Worm (Caenorhabditis elegans) whole organism, L3 larva: ENCODE data around the gene ogt-1.

Experiments
- aly-2 ChIP-seq: fragments of 150-350 bp; optimal IDR thresholded peaks from 2 replicates; lab custom pipeline; 2014; ENCODE audit warnings: missing biosample characterization, missing genetic modification characterization
- ama-1 ChIP-seq: fragments of 150-350 bp; optimal IDR thresholded peaks from 2 replicates; lab custom pipeline; 2018
- ceh-82 ChIP-seq: fragments of 150-350 bp; optimal IDR thresholded peaks from 2 replicates; lab custom pipeline; 2014; ENCODE audit warnings: missing biosample characterization, missing genetic modification characterization
- egl-27 ChIP-seq: sonication (generic microtip); optimal IDR thresholded peaks from 4 replicates; lab custom pipeline; 2017; ENCODE audit warnings: missing biosample characterization, missing genetic modification reagents, missing genetic modification characterization
- elt-1 ChIP-seq: fragments of 150-350 bp; optimal IDR thresholded peaks from 2 replicates; lab custom pipeline; 2014; ENCODE audit warnings: missing biosample characterization, missing genetic modification characterization
- elt-3 ChIP-seq, 3 experiments: fragments of 150-350 bp in 1 of 3; sonication (generic microtip) in 2 of 3; optimal IDR thresholded peaks; 2 replicates in 2 of 3; 4 replicates in 1 of 3; lab custom pipeline; 2014 to 2017; ENCODE audit warnings: missing biosample characterization in 3 of 3, missing genetic modification characterization in 3 of 3
- fos-1 ChIP-seq: fragments of 150-350 bp; optimal IDR thresholded peaks from 2 replicates; lab custom pipeline; 2014; ENCODE audit warnings: missing biosample characterization, missing genetic modification characterization
- lin-15B ChIP-seq: fragments of 150-350 bp; optimal IDR thresholded peaks from 2 replicates; lab custom pipeline; 2014; ENCODE audit warnings: missing biosample characterization, missing genetic modification characterization
- lin-39 ChIP-seq: fragments of 150-350 bp; optimal IDR thresholded peaks from 2 replicates; lab custom pipeline; 2018; ENCODE audit warnings: missing biosample characterization, missing genetic modification reagents, missing genetic modification characterization
- nfya-1 ChIP-seq: sonication (generic microtip); optimal IDR thresholded peaks from 2 replicates; lab custom pipeline; 2017; ENCODE audit warnings: missing genetic modification characterization, mild to moderate bottlenecking, missing compliant biosample characterization, antibody characterized with exemption, moderate library complexity; ENCODE audit not compliant: insufficient read depth
- nhr-11 ChIP-seq: fragments of 150-350 bp; optimal IDR thresholded peaks from 2 replicates; lab custom pipeline; 2014; ENCODE audit warnings: missing biosample characterization, missing genetic modification characterization
- nhr-237 ChIP-seq: fragments of 150-350 bp; optimal IDR thresholded peaks from 2 replicates; lab custom pipeline; 2014; ENCODE audit warnings: missing biosample characterization, missing genetic modification characterization
- tbx-2 ChIP-seq: sonication (generic microtip); optimal IDR thresholded peaks from 2 replicates; lab custom pipeline; 2016; ENCODE audit warnings: mild to moderate bottlenecking, missing genetic modification characterization, missing compliant biosample characterization
- ztf-11 ChIP-seq: fragments of 150-350 bp; optimal IDR thresholded peaks from 2 replicates; lab custom pipeline; 2014; ENCODE audit warnings: missing biosample characterization, missing genetic modification characterization

ce11 chrIII:7188300-7189052 lies 34.9 kb upstream of the ogt-1 start, which contains the start of the genes F37C12.21 and F37C12.10:
- no peak for TF ChIP-seq tbx-2
- TF ChIP-seq fos-1 (tag; lab: Kevin White, UChicago) = no peak
- no peak for TF ChIP-seq nfya-1
- TF ChIP-seq ceh-82 (tag; lab: Kevin White, UChicago) = no peak
- no peak for TF ChIP-seq elt-1 (tag; lab: Kevin White, UChicago)
- TF ChIP-seq ama-1 (lab: Kevin White, UChicago) = no peak
- no peak for TF ChIP-seq nhr-237 (tag; lab: Kevin White, UChicago)
- TF ChIP-seq ztf-11 (tag; lab: Kevin White, UChicago) = no peak
- TF ChIP-seq aly-2 = no peak
- no peak for TF ChIP-seq lin-15B (tag; lab: Kevin White, UChicago)
- TF ChIP-seq egl-27 (tag; lab: Kevin White, UChicago) = no peak
- TF ChIP-seq elt-3 (tag; optimal IDR thresholded peaks at IDR 0.05; lab: Kevin White, UChicago) = no peak
- TF ChIP-seq lin-39 (tag; lab: Kevin White, UChicago) = no peak
- no peak for TF ChIP-seq nhr-11 (tag; lab: Kevin White, UChicago)
